Fruit fly (Drosophila melanogaster) whole organism, adult: ENCODE results near the gene CG7142.

Source experiments
- CG12768 ChIP-seq: fragments of 200-800 bp; sonication (Bioruptor generic); optimal IDR thresholded peaks from 2 replicates; lab custom pipeline; 2017; ENCODE audit warnings: missing biosample characterization, missing genetic modification characterization, mild to moderate bottlenecking, moderate library complexity, missing genetic modification reagents
- CG33017 ChIP-seq: fragments of 200-800 bp; sonication (Bioruptor generic); optimal IDR thresholded peaks from 2 replicates; lab custom pipeline; 2018; ENCODE audit warnings: missing biosample characterization, mild to moderate bottlenecking, missing genetic modification characterization, moderate library complexity
- CG5204 ChIP-seq: fragments of 200-800 bp; sonication (Bioruptor generic); optimal IDR thresholded peaks from 2 replicates; lab custom pipeline; 2016; ENCODE audit warnings: missing biosample characterization, missing genetic modification characterization
- CG7101 ChIP-seq: fragments of 200-800 bp; sonication (Bioruptor generic); optimal IDR thresholded peaks from 2 replicates; lab custom pipeline; 2018; ENCODE audit warnings: missing biosample characterization, mild to moderate bottlenecking, missing genetic modification characterization, moderate library complexity
- Clk ChIP-seq: fragments of 200-800 bp; sonication (Bioruptor generic); optimal IDR thresholded peaks from 2 replicates; lab custom pipeline; 2017; ENCODE audit warnings: missing biosample characterization, missing genetic modification characterization
- Crg-1 ChIP-seq: fragments of 200-800 bp; sonication (Bioruptor generic); optimal IDR thresholded peaks from 2 replicates; lab custom pipeline; 2016; ENCODE audit warnings: missing biosample characterization, missing genetic modification characterization
- Hr96 ChIP-seq: fragments of 200-800 bp; sonication (Bioruptor generic); optimal IDR thresholded peaks from 2 replicates; lab custom pipeline; 2016; ENCODE audit warnings: missing biosample characterization, missing genetic modification characterization
- cic ChIP-seq: fragments of 200-800 bp; sonication (Bioruptor generic); optimal IDR thresholded peaks from 2 replicates; lab custom pipeline; 2017; ENCODE audit warnings: missing biosample characterization, mild to moderate bottlenecking, missing genetic modification characterization, moderate library complexity
- cnc ChIP-seq, 2 experiments: fragments of >200 bp; optimal IDR thresholded peaks; 2 replicates each; lab custom pipeline; 2017
- toe ChIP-seq: fragments of 200-800 bp; sonication (Bioruptor generic); optimal IDR thresholded peaks from 2 replicates; lab custom pipeline; 2016; ENCODE audit warnings: missing biosample characterization, missing genetic modification characterization

- TF ChIP-seq CG5204 (GFP tag; lab: Kevin White, UChicago), result no peak
- no peak for TF ChIP-seq Clk (GFP tag; lab: Kevin White, UChicago)
- no peak for TF ChIP-seq CG7101 (tag; lab: Kevin White, UChicago)
- TF ChIP-seq CG33017 (tag; lab: Kevin White, UChicago), result no peak
- no peak for TF ChIP-seq CG12768 (GFP tag; lab: Kevin White, UChicago)
- TF ChIP-seq cic (GFP tag; lab: Kevin White, UChicago), result no peak
- no peak for TF ChIP-seq cnc (optimal IDR thresholded peaks at IDR 0.05; lab: Kevin White, UChicago)
- TF ChIP-seq toe, result no peak
- no peak for TF ChIP-seq Hr96
- TF ChIP-seq Crg-1 (GFP tag; lab: Kevin White, UChicago), result no peak
Observed at dm6 chr3R:18277406-18277805, 1.9 kb downstream of the CG7142 start.
